Worm (Caenorhabditis elegans): ENCODE measurements around the gene F02D10.2.

F02D10.2 gene

DNA sequence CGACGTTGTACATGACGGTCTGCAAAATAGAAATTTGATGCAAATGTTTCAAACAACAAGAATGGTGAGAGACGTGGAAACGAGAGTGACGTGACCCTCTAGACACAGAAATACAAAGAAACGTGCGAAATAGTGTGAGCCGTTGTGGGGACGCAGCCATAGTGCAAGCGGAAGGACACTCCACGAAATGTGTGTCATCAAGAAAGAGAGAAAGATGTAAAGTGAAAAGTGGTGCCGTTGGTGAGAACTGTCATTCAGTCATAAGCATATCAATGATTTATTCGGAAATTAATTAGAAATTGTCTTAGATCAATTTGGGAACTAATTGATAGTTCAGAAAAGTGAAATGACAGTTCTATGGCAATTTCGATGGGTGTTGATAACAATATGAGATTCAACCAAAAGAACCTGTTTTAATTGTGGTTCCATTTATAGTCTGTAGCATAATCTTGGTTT is 43.8 kb downstream of the F02D10.2 start, which contains the start of gene C29F7.3 (continued):
- peak; percentile 19 for TF ChIP-seq C34F6.9 (tag; optimal IDR thresholded peaks at IDR 0.05)
- TF ChIP-seq nhr-129 (tag; optimal IDR thresholded peaks at IDR 0.05): peak; percentile 55
- no peak for TF ChIP-seq ztf-11 (tag; optimal IDR thresholded peaks at IDR 0.05)
- no peak for TF ChIP-seq nhr-237 (tag; optimal IDR thresholded peaks at IDR 0.05)
- peak; percentile 26 for TF ChIP-seq crh-2 (tag; optimal IDR thresholded peaks at IDR 0.05)
- peak; percentile 68 for TF ChIP-seq sma-9 (GFP tag; optimal IDR thresholded peaks at IDR 0.05)
- no peak for TF ChIP-seq sma-9 (tag; optimal IDR thresholded peaks at IDR 0.05)
- TF ChIP-seq ztf-1 (GFP tag; conservative IDR thresholded peaks at IDR 0.05): no peak

DNA sequence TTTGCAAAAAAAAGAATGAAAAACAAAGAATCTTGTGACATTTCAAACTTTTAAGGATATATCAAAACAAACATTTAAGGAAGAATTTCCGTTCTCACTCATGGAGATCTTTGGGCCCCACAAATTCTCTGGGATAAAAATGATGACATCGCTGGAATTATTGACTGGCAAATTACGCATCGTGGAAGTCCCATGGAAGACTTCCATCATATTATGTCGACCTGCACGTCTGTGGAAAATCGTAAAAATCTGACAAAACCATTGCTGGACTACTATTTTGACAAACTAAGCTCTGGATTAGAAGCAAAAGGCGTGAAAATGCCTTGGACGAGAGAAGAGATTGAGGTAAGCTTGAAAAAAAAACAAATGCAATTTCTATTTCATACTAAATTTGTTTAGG is 46.2 kb downstream of the F02D10.2 start:
- no peak for TF ChIP-seq lin-39 (tag; optimal IDR thresholded peaks at IDR 0.05)

DNA sequence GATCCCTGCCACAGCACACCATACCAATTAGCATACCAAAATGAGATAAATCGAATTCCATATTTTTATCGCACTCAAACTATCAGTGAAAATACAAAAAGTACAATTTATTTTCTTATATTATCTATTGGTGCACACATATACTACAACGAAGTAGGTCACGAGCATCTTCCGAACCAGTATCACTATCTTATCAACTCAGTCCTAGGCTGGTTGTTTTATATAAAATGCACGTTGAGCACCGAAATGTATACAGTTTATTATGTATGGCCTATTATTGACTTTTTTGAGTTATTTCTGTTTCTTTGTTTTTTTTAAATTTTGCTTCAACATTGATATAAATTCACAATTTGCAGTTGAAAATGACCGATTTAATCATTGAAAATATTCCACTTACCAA is 48.0 kb downstream of the F02D10.2 start, which contains the start of gene C29F7.2:
C29F7.2 (plus strand) TSS at position 357 of the 400 bp plus-strand sequence.
- TF ChIP-seq gmeb-1 (tag; optimal IDR thresholded peaks at IDR 0.05) (peak; percentile 17), crh-2 (tag; optimal IDR thresholded peaks at IDR 0.05) (peak; percentile 38), nhr-237 (tag; optimal IDR thresholded peaks at IDR 0.05) (no peak), nhr-77 (tag; optimal IDR thresholded peaks at IDR 0.05) (no peak), mbf-1 (tag; optimal IDR thresholded peaks at IDR 0.05) (no peak), nhr-6 (tag; optimal IDR thresholded peaks at IDR 0.05) (no peak), alr-1 (tag; optimal IDR thresholded peaks at IDR 0.05) (no peak), fos-1 (tag; optimal IDR thresholded peaks at IDR 0.05) (peak; percentile 32), F13H6.1 (tag; optimal IDR thresholded peaks at IDR 0.05) (no peak), unc-39 (tag; optimal IDR thresholded peaks at IDR 0.05) (no peak), sma-9 (GFP tag; optimal IDR thresholded peaks at IDR 0.05) (peak; percentile 57), sma-9 (tag; optimal IDR thresholded peaks at IDR 0.05) (no peak), mab-5 (tag; optimal IDR thresholded peaks at IDR 0.05) (no peak), nhr-12 (tag; optimal IDR thresholded peaks at IDR 0.05) (no peak), sma-3 (GFP tag; optimal IDR thresholded peaks at IDR 0.05) (peak; percentile 18), lin-13 (GFP tag; optimal IDR thresholded peaks at IDR 0.05) (no peak), ztf-11 (tag; optimal IDR thresholded peaks at IDR 0.05) (no peak)

DNA sequence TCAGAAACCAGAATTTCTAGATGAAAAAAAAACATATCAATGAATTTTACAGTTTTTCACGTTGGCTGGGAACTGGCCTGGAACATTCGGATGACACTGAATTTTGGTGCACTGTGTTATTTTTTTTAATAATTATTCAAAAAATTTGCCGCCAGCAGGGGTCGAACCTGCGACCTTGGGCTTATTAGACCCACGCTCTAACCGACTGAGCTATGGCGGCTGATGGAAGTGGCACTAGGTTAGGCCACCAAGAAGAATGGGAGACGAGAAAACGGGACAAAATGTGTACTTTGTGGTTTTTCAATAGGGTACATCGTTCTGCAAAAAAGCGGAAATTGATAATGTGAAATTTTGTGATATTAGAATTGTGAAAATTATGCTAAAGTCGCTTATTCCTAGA is 48.7 kb downstream of the F02D10.2 start:
- TF ChIP-seq nhr-11 (tag; optimal IDR thresholded peaks at IDR 0.05): no peak
- TF ChIP-seq Y55F3AM.14 (GFP tag; optimal IDR thresholded peaks at IDR 0.05): no peak
- TF ChIP-seq sma-3 (GFP tag; optimal IDR thresholded peaks at IDR 0.05): peak; percentile 30
- TF ChIP-seq nhr-23 (tag; optimal IDR thresholded peaks at IDR 0.05): no peak
- TF ChIP-seq dmd-4 (tag; optimal IDR thresholded peaks at IDR 0.05): no peak
- TF ChIP-seq ztf-1 (GFP tag; conservative IDR thresholded peaks at IDR 0.05): no peak
- TF ChIP-seq lin-11 (tag; optimal IDR thresholded peaks at IDR 0.05): peak; percentile 1
- no peak for TF ChIP-seq alr-1 (tag; optimal IDR thresholded peaks at IDR 0.05)
- TF ChIP-seq nhr-6 (tag; optimal IDR thresholded peaks at IDR 0.05): no peak
- TF ChIP-seq nhr-12 (tag; optimal IDR thresholded peaks at IDR 0.05): no peak
- TF ChIP-seq mbf-1 (tag; optimal IDR thresholded peaks at IDR 0.05): no peak
- no peak for TF ChIP-seq mdl-1 (tag; optimal IDR thresholded peaks at IDR 0.05)
- no peak for TF ChIP-seq skn-1 (tag; optimal IDR thresholded peaks at IDR 0.05)
- no peak for TF ChIP-seq ztf-4 (tag; optimal IDR thresholded peaks at IDR 0.05)
- TF ChIP-seq ceh-16 (tag; optimal IDR thresholded peaks at IDR 0.05): no peak
- no peak for TF ChIP-seq ZK546.5 (tag; optimal IDR thresholded peaks at IDR 0.05)
- TF ChIP-seq snpc-4 (tag; optimal IDR thresholded peaks at IDR 0.05): no peak
- peak; percentile 11 for TF ChIP-seq F13H6.1 (tag; optimal IDR thresholded peaks at IDR 0.05)
- TF ChIP-seq nhr-237 (tag; optimal IDR thresholded peaks at IDR 0.05): no peak
- no peak for TF ChIP-seq ceh-82 (tag; optimal IDR thresholded peaks at IDR 0.05)
- no peak for TF ChIP-seq lin-13 (GFP tag; optimal IDR thresholded peaks at IDR 0.05)
- no peak for TF ChIP-seq sem-4 (tag; optimal IDR thresholded peaks at IDR 0.05)
- no peak for TF ChIP-seq aly-2 (tag; optimal IDR thresholded peaks at IDR 0.05)
- TF ChIP-seq crh-2 (tag; optimal IDR thresholded peaks at IDR 0.05): peak; percentile 24
- TF ChIP-seq sma-9 (GFP tag; optimal IDR thresholded peaks at IDR 0.05): peak; percentile 63
- TF ChIP-seq sma-9 (tag; optimal IDR thresholded peaks at IDR 0.05): no peak
- no peak for TF ChIP-seq ama-1 (optimal IDR thresholded peaks at IDR 0.05)
- no peak for TF ChIP-seq nhr-129 (tag; optimal IDR thresholded peaks at IDR 0.05)
- TF ChIP-seq unc-39 (tag; optimal IDR thresholded peaks at IDR 0.05): no peak
- no peak for TF ChIP-seq nhr-10 (tag; optimal IDR thresholded peaks at IDR 0.05)
- no peak for TF ChIP-seq elt-1 (tag; optimal IDR thresholded peaks at IDR 0.05)
- TF ChIP-seq zag-1 (tag; optimal IDR thresholded peaks at IDR 0.05): no peak
- TF ChIP-seq ztf-11 (tag; optimal IDR thresholded peaks at IDR 0.05): no peak
- no peak for TF ChIP-seq egl-27 (tag; optimal IDR thresholded peaks at IDR 0.05)
- peak in 1 of 2 experiments; percentile 1 for TF ChIP-seq lsy-2 (tag; optimal IDR thresholded peaks at IDR 0.05)
- no peak for TF ChIP-seq nhr-77 (tag; optimal IDR thresholded peaks at IDR 0.05)
- no peak for TF ChIP-seq unc-62 (GFP tag; optimal IDR thresholded peaks at IDR 0.05)
- TF ChIP-seq peb-1 (tag; optimal IDR thresholded peaks at IDR 0.05): no peak
- TF ChIP-seq nhr-25 (tag; optimal IDR thresholded peaks at IDR 0.05): no peak
- TF ChIP-seq R02D3.7 (tag; optimal IDR thresholded peaks at IDR 0.05): no peak
- peak; percentile 7 for TF ChIP-seq C34F6.9 (tag; optimal IDR thresholded peaks at IDR 0.05)
- TF ChIP-seq unc-55 (GFP tag; optimal IDR thresholded peaks at IDR 0.05): no peak
- peak; percentile 31 for TF ChIP-seq nhr-21 (tag; optimal IDR thresholded peaks at IDR 0.05)

All from whole organism, L2 larva.